Worm (Caenorhabditis elegans) whole organism, mixed stage, embryonic: Measurements from ENCODE around the gene pigt-1.

Experiments used
- ham-2 ChIP-seq: fragments of 200-800 bp; sonication (Bioruptor generic); optimal IDR thresholded peaks from 2 replicates; lab custom pipeline; 2018; ENCODE audit warnings: mild to moderate bottlenecking, missing genetic modification characterization, missing compliant biosample characterization
- mep-1 ChIP-seq: fragments of 150-350 bp; optimal IDR thresholded peaks from 2 replicates; lab custom pipeline; 2017; ENCODE audit warnings: missing biosample characterization, missing genetic modification reagents, missing genetic modification characterization, inconsistent platforms
- pha-4 ChIP-seq: fragments of 150-350 bp; optimal IDR thresholded peaks from 2 replicates; lab custom pipeline; 2018; ENCODE audit warnings: missing biosample characterization, missing genetic modification reagents, missing genetic modification characterization
- unc-39 ChIP-seq: fragments of 150-350 bp; optimal IDR thresholded peaks from 2 replicates; lab custom pipeline; 2014; ENCODE audit warnings: missing biosample characterization, missing genetic modification characterization

ce11 chrV:11002434-11002833, 43.8 kb upstream of the pigt-1 start, which contains the start of gene F53B7.4:
- TF ChIP-seq mep-1 (tag; lab: Kevin White, UChicago) (no peak), unc-39 (tag; lab: Kevin White, UChicago) (no peak), pha-4 (no peak), ham-2 (GFP tag; lab: Kevin White, UChicago) (no peak)
